Worm (Caenorhabditis elegans) whole organism, L1 larva: ENCODE results near the gene F01D5.6.

Experiments
- C16A3.4 ChIP-seq: fragments of 150-350 bp; optimal IDR thresholded peaks from 2 replicates; lab custom pipeline; 2014; ENCODE audit warnings: missing biosample characterization, missing genetic modification characterization
- blmp-1 ChIP-seq: fragments of 150-350 bp; optimal IDR thresholded peaks from 2 replicates; lab custom pipeline; 2014; ENCODE audit warnings: missing biosample characterization, missing genetic modification characterization
- ceh-63 ChIP-seq: fragments of 200-800 bp; sonication (Bioruptor generic); optimal IDR thresholded peaks from 2 replicates; lab custom pipeline; 2018; ENCODE audit warnings: mild to moderate bottlenecking, missing genetic modification characterization, missing compliant biosample characterization
- ceh-8 ChIP-seq: fragments of 200-800 bp; sonication (Bioruptor generic); optimal IDR thresholded peaks from 2 replicates; lab custom pipeline; 2018; ENCODE audit warnings: mild to moderate bottlenecking, missing genetic modification characterization, moderate library complexity, missing compliant biosample characterization
- ceh-88 ChIP-seq: fragments of 200-800 bp; sonication (Bioruptor generic); IDR thresholded peaks from 2 replicates; pipeline ENCODE4 v1.3.6; 2022; ENCODE audit warnings: missing genetic modification characterization, missing compliant biosample characterization
- ceh-90 ChIP-seq: sonication (generic microtip); optimal IDR thresholded peaks from 2 replicates; lab custom pipeline; 2016; ENCODE audit warnings: missing genetic modification characterization, missing compliant biosample characterization
- ces-1 ChIP-seq: fragments of 150-350 bp; optimal IDR thresholded peaks from 2 replicates; lab custom pipeline; 2014; ENCODE audit warnings: missing biosample characterization, missing genetic modification reagents, missing genetic modification characterization
- dpl-1 ChIP-seq, 3 experiments: fragments of 150-350 bp in 2 of 3; sonication (generic microtip) in 1 of 3; optimal IDR thresholded peaks; 2 replicates each; lab custom pipeline; 2014 to 2017; ENCODE audit warnings: missing biosample characterization in 3 of 3, missing genetic modification characterization in 3 of 3, missing genetic modification reagents in 3 of 3
- dsc-1 ChIP-seq: sonication (generic microtip); optimal IDR thresholded peaks from 2 replicates; lab custom pipeline; 2016; ENCODE audit warnings: mild to moderate bottlenecking, missing genetic modification characterization, missing compliant biosample characterization
- efl-1 ChIP-seq, 4 experiments: fragments of 150-350 bp; optimal IDR thresholded peaks in 3 of 4; peaks in 1 of 4; 1 replicate in 1 of 4; 2 replicates in 3 of 4; lab custom pipeline; 2014; ENCODE audit warnings: missing biosample characterization in 2 of 4, missing genetic modification characterization in 2 of 4, missing genetic modification reagents in 2 of 4
- elt-2 ChIP-seq: sonication (generic microtip); optimal IDR thresholded peaks from 2 replicates; lab custom pipeline; 2016; ENCODE audit warnings: missing genetic modification characterization, mild to moderate bottlenecking, inconsistent platforms, missing compliant biosample characterization, missing genetic modification reagents
- ets-5 ChIP-seq: fragments of 200-800 bp; sonication (Bioruptor generic); IDR thresholded peaks from 2 replicates; pipeline ENCODE4 v1.3.6; 2022; ENCODE audit warnings: missing genetic modification characterization, missing compliant biosample characterization
- grh-1 ChIP-seq: fragments of 200-800 bp; sonication (Bioruptor generic); IDR thresholded peaks from 2 replicates; pipeline ENCODE4 v1.3.6; 2022; ENCODE audit warnings: missing genetic modification reagents, missing genetic modification characterization, missing compliant biosample characterization
- jun-1 ChIP-seq: fragments of 150-350 bp; optimal IDR thresholded peaks from 2 replicates; lab custom pipeline; 2014; ENCODE audit warnings: missing biosample characterization, missing genetic modification reagents, missing genetic modification characterization
- lin-35 ChIP-seq, 2 experiments: fragments of 150-350 bp; optimal IDR thresholded peaks; 2 replicates each; lab custom pipeline; 2014; ENCODE audit warnings: missing biosample characterization in 2 of 2, missing genetic modification characterization in 2 of 2, missing genetic modification reagents in 2 of 2
- lsy-2 ChIP-seq, 2 experiments: fragments of 150-350 bp; optimal IDR thresholded peaks; 2 replicates each; lab custom pipeline; 2014; ENCODE audit warnings: missing biosample characterization in 2 of 2, missing genetic modification characterization in 2 of 2
- mdl-1 ChIP-seq, 2 experiments: fragments of 150-350 bp; optimal IDR thresholded peaks; 2 replicates each; lab custom pipeline; 2014 to 2017; ENCODE audit warnings: missing biosample characterization in 2 of 2, missing genetic modification characterization in 2 of 2, inconsistent platforms in 1 of 2
- nhr-11 ChIP-seq: fragments of 150-350 bp; optimal IDR thresholded peaks from 2 replicates; lab custom pipeline; 2014; ENCODE audit warnings: missing biosample characterization, missing genetic modification characterization
- nhr-12 ChIP-seq: sonication (generic microtip); optimal IDR thresholded peaks from 2 replicates; lab custom pipeline; 2017; ENCODE audit warnings: missing biosample characterization, missing genetic modification characterization
- nhr-19 ChIP-seq: fragments of 200-800 bp; sonication (Bioruptor generic); conservative IDR thresholded peaks from 2 replicates; pipeline ENCODE4 v1.3.6; 2022; ENCODE audit warnings: missing genetic modification characterization, missing compliant biosample characterization
- nhr-237 ChIP-seq: fragments of 150-350 bp; optimal IDR thresholded peaks from 2 replicates; lab custom pipeline; 2014; ENCODE audit warnings: missing biosample characterization, missing genetic modification characterization
- nhr-47 ChIP-seq: sonication (generic microtip); optimal IDR thresholded peaks from 2 replicates; lab custom pipeline; 2016; ENCODE audit warnings: mild to moderate bottlenecking, missing genetic modification characterization, moderate library complexity, missing compliant biosample characterization
- nhr-76 ChIP-seq: sonication (generic microtip); optimal IDR thresholded peaks from 2 replicates; lab custom pipeline; 2017; ENCODE audit warnings: missing biosample characterization, missing genetic modification characterization
- pag-3 ChIP-seq: sonication (generic microtip); optimal IDR thresholded peaks from 2 replicates; lab custom pipeline; 2017; ENCODE audit warnings: missing genetic modification characterization, mild to moderate bottlenecking, missing compliant biosample characterization, antibody characterized with exemption, borderline replicate concordance; ENCODE audit not compliant: insufficient read depth
- pax-3 ChIP-seq: fragments of 200-800 bp; sonication (Bioruptor generic); optimal IDR thresholded peaks from 2 replicates; lab custom pipeline; 2018; ENCODE audit warnings: mild to moderate bottlenecking, missing genetic modification characterization, moderate library complexity, missing compliant biosample characterization
- snu-23 ChIP-seq: sonication (generic microtip); optimal IDR thresholded peaks from 2 replicates; lab custom pipeline; 2016; ENCODE audit warnings: missing genetic modification characterization, missing compliant biosample characterization
- sox-4 ChIP-seq: sonication (generic microtip); optimal IDR thresholded peaks from 2 replicates; lab custom pipeline; 2016; ENCODE audit warnings: missing genetic modification characterization, missing compliant biosample characterization
- tbx-2 ChIP-seq: sonication (generic microtip); optimal IDR thresholded peaks from 2 replicates; lab custom pipeline; 2016; ENCODE audit warnings: missing genetic modification characterization, missing compliant biosample characterization
- unc-130 ChIP-seq: fragments of 150-350 bp; optimal IDR thresholded peaks from 2 replicates; lab custom pipeline; 2017; ENCODE audit warnings: missing biosample characterization, missing genetic modification characterization, inconsistent platforms
- unc-86 ChIP-seq: sonication (generic microtip); optimal IDR thresholded peaks from 2 replicates; lab custom pipeline; 2016; ENCODE audit warnings: missing genetic modification characterization, missing compliant biosample characterization
- vab-15 ChIP-seq: sonication (generic microtip); optimal IDR thresholded peaks from 2 replicates; lab custom pipeline; 2017; ENCODE audit warnings: missing genotype, mild to moderate bottlenecking, missing genetic modification characterization, missing compliant biosample characterization
- xbp-1 ChIP-seq: sonication (generic microtip); optimal IDR thresholded peaks from 2 replicates; lab custom pipeline; 2016; ENCODE audit warnings: missing genetic modification characterization, missing compliant biosample characterization
- ztf-11 ChIP-seq, 2 experiments: sonication (generic microtip); optimal IDR thresholded peaks; 2 replicates each; lab custom pipeline; 2016 to 2017; ENCODE audit warnings: missing genetic modification characterization in 2 of 2, missing biosample characterization in 1 of 2, missing compliant biosample characterization in 1 of 2
- ztf-4 ChIP-seq: fragments of 150-350 bp; optimal IDR thresholded peaks from 2 replicates; lab custom pipeline; 2014; ENCODE audit warnings: missing biosample characterization, missing genetic modification characterization

The F01D5.6 gene

ce11 chrII:13981097-13981496 is 25.2 kb upstream of the F01D5.6 start, which contains the start of gene Y39G8B.9:
Y39G8B.9 (plus strand) TSS chrII:13981365.
- peak; percentile 43 for TF ChIP-seq elt-2
- TF ChIP-seq nhr-237 = no peak
- TF ChIP-seq ceh-90 = no peak
- TF ChIP-seq tbx-2 (tag; lab: Kevin White, UChicago) = no peak
- TF ChIP-seq ceh-8 = no peak
- no peak for TF ChIP-seq efl-1 (optimal IDR thresholded peaks at IDR 0.05; lab: Kevin White, UChicago)
- TF ChIP-seq efl-1 (GFP tag; optimal IDR thresholded peaks at IDR 0.05 in 1 of 2; lab: Kevin White, UChicago) = peak in 1 of 2 experiments; percentile 33
- TF ChIP-seq ces-1 (GFP tag; lab: Kevin White, UChicago) = no peak

ce11 chrII:13981819-13982218 is 24.5 kb upstream of the F01D5.6 start:
- TF ChIP-seq grh-1 (GFP tag; lab: Robert Waterston, UW) = no peak
- TF ChIP-seq nhr-11 (tag; lab: Kevin White, UChicago) = no peak
- no peak for TF ChIP-seq ceh-88
- TF ChIP-seq efl-1 (optimal IDR thresholded peaks at IDR 0.05; lab: Kevin White, UChicago) = no peak
- TF ChIP-seq efl-1 (GFP tag; optimal IDR thresholded peaks at IDR 0.05 in 1 of 2; lab: Kevin White, UChicago) = peak in 1 of 2 experiments; percentile 48

- no peak for TF ChIP-seq dpl-1 (GFP tag; optimal IDR thresholded peaks at IDR 0.05; lab: Kevin White, UChicago)
Observed at ce11 chrII:13982247-13982646, 24.1 kb upstream of the F01D5.6 start.

- TF ChIP-seq pag-3 (tag; lab: Kevin White, UChicago) (no peak), nhr-76 (tag; lab: Kevin White, UChicago) (no peak), unc-130 (no peak), nhr-11 (tag; lab: Kevin White, UChicago) (no peak), elt-2 (peak; percentile 60), dsc-1 (tag; lab: Kevin White, UChicago) (no peak), tbx-2 (tag; lab: Kevin White, UChicago) (no peak), ets-5 (GFP tag; lab: Robert Waterston, UW) (no peak)
Observed at ce11 chrII:13982923-13983322, 23.4 kb upstream of the F01D5.6 start, which contains the start of the genes Y39G8B.13 and Y39G8B.10. Y39G8B.13 (minus strand) TSS chrII:13983047. Y39G8B.10 (minus strand) TSS chrII:13983115.

ce11 chrII:13984551-13984950 is 21.8 kb upstream of the F01D5.6 start, which contains the start of gene sre-47:
sre-47 (minus strand) TSS chrII:13984651.
- TF ChIP-seq unc-86 (no peak), efl-1 (optimal IDR thresholded peaks at IDR 0.05; lab: Kevin White, UChicago) (no peak), efl-1 (GFP tag; optimal IDR thresholded peaks at IDR 0.05 in 1 of 2; lab: Kevin White, UChicago) (peak in 1 of 2 experiments; percentile 76), ceh-90 (no peak)

- TF ChIP-seq efl-1 (optimal IDR thresholded peaks at IDR 0.05; lab: Kevin White, UChicago) (no peak), efl-1 (GFP tag; optimal IDR thresholded peaks at IDR 0.05 in 1 of 2; lab: Kevin White, UChicago) (peak in 1 of 2 experiments; percentile 6), ceh-63 (GFP tag; lab: Kevin White, UChicago) (no peak)
Observed at ce11 chrII:13991741-13992140, 14.6 kb upstream of the F01D5.6 start, which contains the start of gene Y39G8B.5. Y39G8B.5 (minus strand) TSS chrII:13991841.

- no peak for TF ChIP-seq unc-86
Observed at ce11 chrII:13994934-13995333, 11.4 kb upstream of the F01D5.6 start, which contains the start of gene Y39G8B.7. Y39G8B.7 (minus strand) TSS chrII:13995034.

- TF ChIP-seq jun-1 = no peak
- TF ChIP-seq elt-2 = peak; percentile 84
Observed at ce11 chrII:13997477-13997876, 8.8 kb upstream of the F01D5.6 start, which contains the start of gene F01D5.1. F01D5.1 (minus strand) TSS chrII:13997581.

ce11 chrII:13997989-13998388 is 8.3 kb upstream of the F01D5.6 start:
- TF ChIP-seq blmp-1 (tag; lab: Kevin White, UChicago) (no peak), snu-23 (GFP tag; lab: Kevin White, UChicago) (no peak), lin-35 (GFP tag; optimal IDR thresholded peaks at IDR 0.05; lab: Kevin White, UChicago) (no peak), jun-1 (no peak), pax-3 (no peak), vab-15 (tag; lab: Kevin White, UChicago) (no peak), lsy-2 (tag; optimal IDR thresholded peaks at IDR 0.05; lab: Kevin White, UChicago) (no peak), unc-86 (no peak), ztf-4 (tag; lab: Kevin White, UChicago) (no peak), nhr-19 (GFP tag; lab: Robert Waterston, UW) (no peak), nhr-47 (no peak), C16A3.4 (tag; lab: Kevin White, UChicago) (no peak), xbp-1 (tag; lab: Kevin White, UChicago) (no peak), mdl-1 (tag; optimal IDR thresholded peaks at IDR 0.05; lab: Kevin White, UChicago) (no peak), nhr-12 (no peak), sox-4 (no peak), ces-1 (GFP tag; lab: Kevin White, UChicago) (no peak), ztf-11 (tag; optimal IDR thresholded peaks at IDR 0.05; lab: Kevin White, UChicago) (no peak)
